Fruit fly (Drosophila melanogaster): ENCODE measurements around the gene Hipk.

- TF ChIP-seq CG8478 (optimal IDR thresholded peaks at IDR 0.05) (no peak), CTCF (optimal IDR thresholded peaks at IDR 0.05) (no peak)
Observed at dm6 chr3L:602531-602930, 59.7 kb downstream of the Hipk start.
